Fruit fly (Drosophila melanogaster): ENCODE results near the gene Ipk2.

Ipk2 gene

DNA sequence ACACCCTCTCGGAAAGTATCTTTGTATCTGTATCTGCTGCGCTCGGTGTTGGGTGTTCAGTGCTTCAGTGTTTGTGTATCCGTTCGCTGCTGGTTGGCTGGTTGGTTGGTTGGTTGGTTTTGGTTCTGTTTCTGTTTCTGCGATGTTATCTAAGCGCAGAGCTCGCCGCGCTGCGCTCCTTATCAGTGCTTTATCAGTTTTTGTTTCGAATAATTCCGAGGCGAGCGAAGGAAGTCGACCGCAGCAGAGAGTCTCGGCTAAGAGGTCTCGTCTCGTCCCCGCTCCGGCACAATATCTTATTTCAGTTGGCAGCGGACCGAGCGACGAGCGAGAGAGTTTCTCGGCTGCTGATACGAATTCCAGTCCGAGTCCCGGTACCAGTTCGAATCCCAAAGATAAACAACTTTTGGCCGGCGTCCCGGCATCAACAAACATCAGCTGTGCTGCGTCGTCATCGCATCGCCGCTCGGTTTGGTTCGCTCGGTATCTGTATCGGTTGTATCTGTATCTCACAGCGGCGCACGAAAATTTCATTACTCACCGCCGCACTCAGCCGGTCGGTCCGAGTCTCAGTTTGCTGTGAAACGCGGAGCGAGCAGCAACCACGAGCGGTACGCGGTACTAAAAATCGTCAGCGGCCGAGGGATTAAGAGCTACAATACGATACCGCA lies 50.8 kb downstream of the Ipk2 start (continued):
- TF ChIP-seq CG17829 (tag; optimal IDR thresholded peaks at IDR 0.05) (peak; percentile 79), CG16779 (GFP tag; IDR thresholded peaks at IDR 0.05) (0 out of 2 replicates have a peak, but pooled peaks have one; percentile 19), Atf6 (GFP tag; IDR thresholded peaks at IDR 0.05) (peak; percentile 62; the same call in 1 of the 2 replicates), sqz (GFP tag; optimal IDR thresholded peaks at IDR 0.05) (peak; percentile 42), chn (GFP tag; optimal IDR thresholded peaks at IDR 0.05) (peak; percentile 15), D19A (tag; optimal IDR thresholded peaks at IDR 0.05) (peak; percentile 41), nerfin-2 (GFP tag; IDR thresholded peaks at IDR 0.05; ENCODE audit: partially characterized antibody) (peak; percentile 32; the same call in 1 of the 2 replicates), CG31224 (GFP tag; IDR thresholded peaks at IDR 0.05) (0 out of 2 replicates have a peak, but pooled peaks have one; percentile 8), Hr78 (GFP tag; optimal IDR thresholded peaks at IDR 0.05) (no peak), twi (tag; optimal IDR thresholded peaks at IDR 0.05) (no peak), CG8359 (GFP tag; optimal IDR thresholded peaks at IDR 0.05; ENCODE audit: borderline replicate concordance) (no peak), so (GFP tag; IDR thresholded peaks at IDR 0.05) (peak; percentile 88; the same call in 2 of the 3 replicates), CG33557 (GFP tag; optimal IDR thresholded peaks at IDR 0.05) (peak; percentile 28), CG4424 (GFP tag; optimal IDR thresholded peaks at IDR 0.05) (peak; percentile 29), kni (GFP tag; optimal IDR thresholded peaks at IDR 0.05) (peak; percentile 96), CTCF (GFP tag; optimal IDR thresholded peaks at IDR 0.05) (peak; percentile 17), CG10321 (GFP tag; IDR thresholded peaks at IDR 0.05) (no peak), CG9817 (tag; optimal IDR thresholded peaks at IDR 0.05) (peak; percentile 1), Dbx (GFP tag; IDR thresholded peaks at IDR 0.05) (peak; percentile 60; the same call in 2 of the 3 replicates), CG15011 (GFP tag; optimal IDR thresholded peaks at IDR 0.05) (no peak), CG4854 (GFP tag; optimal IDR thresholded peaks at IDR 0.05) (no peak), CG34376 (GFP tag; optimal IDR thresholded peaks at IDR 0.05) (peak; percentile 89), Atf-2 (GFP tag; optimal IDR thresholded peaks at IDR 0.05) (peak; percentile 26), CG18599 (GFP tag; optimal IDR thresholded peaks at IDR 0.05) (peak; percentile 61), CG1024 (GFP tag; IDR thresholded peaks at IDR 0.05) (peak; percentile 28; the same call in 1 of the 2 replicates), CG12391 (tag; optimal IDR thresholded peaks at IDR 0.05) (no peak), vfl (GFP tag; optimal IDR thresholded peaks at IDR 0.05) (no peak), ken (GFP tag; IDR thresholded peaks at IDR 0.05) (0 out of 3 replicates have a peak, but pooled peaks have one; percentile 32), hkb (optimal IDR thresholded peaks at IDR 0.05) (no peak), hkb (GFP tag; IDR thresholded peaks at IDR 0.05) (peak; percentile 60), kay (GFP tag; optimal IDR thresholded peaks at IDR 0.05) (peak; percentile 81), pfk (GFP tag; optimal IDR thresholded peaks at IDR 0.05) (peak; percentile 25), zen2 (GFP tag; IDR thresholded peaks at IDR 0.05; ENCODE audit: partially characterized antibody) (peak; percentile 73), ac (GFP tag; optimal IDR thresholded peaks at IDR 0.05) (peak; percentile 23), CG33213 (GFP tag; optimal IDR thresholded peaks at IDR 0.05) (peak; percentile 9), tgo (GFP tag; IDR thresholded peaks at IDR 0.05) (no peak), pros (GFP tag; optimal IDR thresholded peaks at IDR 0.05) (peak; percentile 93), bbx (GFP tag; IDR thresholded peaks at IDR 0.05; ENCODE audit: partially characterized antibody) (peak; percentile 64), CG31388 (GFP tag; optimal IDR thresholded peaks at IDR 0.05) (no peak), sens (GFP tag) (peak; percentile 74), unpg (GFP tag; optimal IDR thresholded peaks at IDR 0.05) (peak; percentile 24), HmgD (GFP tag; optimal IDR thresholded peaks at IDR 0.05) (peak; percentile 31), lab (GFP tag; optimal IDR thresholded peaks at IDR 0.05) (peak; percentile 41), prd (optimal IDR thresholded peaks at IDR 0.05) (no peak), prd (GFP tag; IDR thresholded peaks at IDR 0.05) (0 out of 3 replicates have a peak, but pooled peaks have one; percentile 25), Optix (GFP tag; IDR thresholded peaks at IDR 0.05) (0 out of 3 replicates have a peak, but pooled peaks have one; percentile 36), CG6854 (GFP tag; optimal IDR thresholded peaks at IDR 0.05) (peak; percentile 38), Camta (GFP tag; optimal IDR thresholded peaks at IDR 0.05) (peak; percentile 1), aop (GFP tag; IDR thresholded peaks at IDR 0.05) (0 out of 2 replicates have a peak, but pooled peaks have one; percentile 32), CG3838 (GFP tag; optimal IDR thresholded peaks at IDR 0.05) (peak; percentile 60)

Measured in whole organism, embryonic.